Worm (Caenorhabditis elegans): ENCODE results near the gene sre-6.

Gene sre-6

DNA sequence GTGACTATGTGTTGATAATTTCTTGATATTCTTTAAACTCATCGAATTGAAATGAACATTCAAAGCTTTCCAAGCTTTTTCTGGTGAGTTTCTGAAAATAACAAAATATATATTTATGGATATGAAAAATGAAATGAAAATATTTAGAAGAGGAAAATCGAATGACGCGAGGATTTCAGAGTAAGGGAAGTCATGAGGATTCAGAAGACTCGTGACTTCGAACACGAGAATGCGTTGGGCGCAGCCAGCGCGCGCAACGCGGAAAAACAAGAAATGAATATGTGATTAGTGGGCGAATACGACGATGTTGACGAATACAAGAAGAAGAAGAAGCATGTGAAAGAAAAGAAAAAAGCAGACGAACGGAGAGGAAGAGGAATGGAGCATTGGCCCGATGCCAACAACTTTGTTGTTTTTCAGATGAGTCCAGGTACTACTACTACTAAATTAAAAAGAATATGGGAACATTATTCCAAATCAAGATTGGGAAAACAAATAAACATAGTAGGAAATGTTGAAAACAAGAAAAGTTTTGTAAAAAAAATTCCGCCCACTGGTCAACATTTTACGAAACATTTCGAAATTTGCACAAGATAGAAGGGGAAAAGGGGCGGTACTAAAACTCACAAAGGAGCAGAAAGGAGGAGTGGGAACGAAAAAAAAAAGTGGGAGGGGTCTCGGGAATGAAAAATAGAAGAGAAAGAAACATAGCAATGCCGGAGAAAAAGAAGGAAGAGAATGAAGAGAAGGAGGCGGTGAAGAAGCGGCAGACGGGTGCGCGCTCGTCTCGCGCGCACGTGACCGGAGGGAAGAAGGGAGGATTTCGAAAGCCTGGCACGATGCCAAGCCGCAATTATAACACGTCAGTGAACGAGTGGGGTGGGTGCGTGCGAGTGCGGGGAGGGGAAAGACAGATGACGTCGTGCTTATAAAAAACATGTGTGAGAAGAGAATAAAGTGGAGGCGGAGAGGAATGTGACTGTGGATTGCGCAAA lies 47.1 kb downstream of the sre-6 start (continued):
- TF ChIP-seq nhr-28 (tag; optimal IDR thresholded peaks at IDR 0.05), result no peak
- TF ChIP-seq unc-130 (tag; optimal IDR thresholded peaks at IDR 0.05), result peak; percentile 92
- no peak for TF ChIP-seq sptf-1 (tag; optimal IDR thresholded peaks at IDR 0.05)
- TF ChIP-seq dpl-1 (GFP tag; optimal IDR thresholded peaks at IDR 0.05), result peak; percentile 46 to 62 (median 60)
- TF ChIP-seq zag-1 (tag; optimal IDR thresholded peaks at IDR 0.05), result no peak
- peak; percentile 97 for TF ChIP-seq vab-15 (tag; optimal IDR thresholded peaks at IDR 0.05)
- TF ChIP-seq lsy-2 (tag; optimal IDR thresholded peaks at IDR 0.05), result peak; percentile 89 to 90
- TF ChIP-seq lir-3 (tag; optimal IDR thresholded peaks at IDR 0.05; ENCODE audit: poor library complexity), result peak; percentile 58
- TF ChIP-seq xbp-1 (tag; optimal IDR thresholded peaks at IDR 0.05), result peak; percentile 97
- peak; percentile 31 for TF ChIP-seq hpl-2 (GFP tag; optimal IDR thresholded peaks at IDR 0.05)
- peak; percentile 88 for TF ChIP-seq pag-3 (tag; optimal IDR thresholded peaks at IDR 0.05; ENCODE audit: borderline replicate concordance, insufficient read depth)
- TF ChIP-seq isw-1 (GFP tag; IDR thresholded peaks at IDR 0.05), result peak; percentile 83
- TF ChIP-seq nhr-90 (tag; optimal IDR thresholded peaks at IDR 0.05; ENCODE audit: poor library complexity), result peak; percentile 80
- no peak for TF ChIP-seq pqm-1 (tag; optimal IDR thresholded peaks at IDR 0.05)
- TF ChIP-seq unc-62 (GFP tag; optimal IDR thresholded peaks at IDR 0.05), result peak; percentile 30
- peak; percentile 94 for TF ChIP-seq egl-13 (tag; optimal IDR thresholded peaks at IDR 0.05)
- TF ChIP-seq snu-23 (GFP tag; optimal IDR thresholded peaks at IDR 0.05), result peak; percentile 88
- TF ChIP-seq nhr-11 (tag; optimal IDR thresholded peaks at IDR 0.05), result no peak
- TF ChIP-seq blmp-1 (tag; optimal IDR thresholded peaks at IDR 0.05), result peak; percentile 86
- TF ChIP-seq lin-14 (GFP tag; optimal IDR thresholded peaks at IDR 0.05), result peak; percentile 100
- no peak for TF ChIP-seq C34B4.2 (tag; optimal IDR thresholded peaks at IDR 0.05)
- peak; percentile 71 to 73 for TF ChIP-seq lin-35 (GFP tag; optimal IDR thresholded peaks at IDR 0.05)
- peak; percentile 93 for TF ChIP-seq nhr-20 (tag; optimal IDR thresholded peaks at IDR 0.05)
- TF ChIP-seq ceh-88 (GFP tag; IDR thresholded peaks at IDR 0.05), result peak; percentile 92
- TF ChIP-seq nhr-19 (GFP tag; conservative IDR thresholded peaks at IDR 0.05), result peak; percentile 96
- peak; percentile 83 for TF ChIP-seq mep-1 (tag; optimal IDR thresholded peaks at IDR 0.05)
- TF ChIP-seq tbx-2 (tag; optimal IDR thresholded peaks at IDR 0.05), result peak; percentile 94
- TF ChIP-seq fos-1 (tag; optimal IDR thresholded peaks at IDR 0.05), result peak; percentile 44
- TF ChIP-seq mef-2 (tag; optimal IDR thresholded peaks at IDR 0.05), result peak; percentile 82
- TF ChIP-seq alr-1 (tag; optimal IDR thresholded peaks at IDR 0.05; ENCODE audit: borderline replicate concordance), result no peak
- TF ChIP-seq C04F5.9 (tag; optimal IDR thresholded peaks at IDR 0.05), result no peak
- no peak for TF ChIP-seq hlh-17 (GFP tag; optimal IDR thresholded peaks at IDR 0.05; ENCODE audit: borderline replicate concordance)
- TF ChIP-seq nhr-76 (tag; optimal IDR thresholded peaks at IDR 0.05), result no peak
- TF ChIP-seq pax-3 (tag; optimal IDR thresholded peaks at IDR 0.05), result peak; percentile 95
- TF ChIP-seq mab-9 (GFP tag; IDR thresholded peaks at IDR 0.05), result peak; percentile 89
- TF ChIP-seq unc-98 (GFP tag; IDR thresholded peaks at IDR 0.05), result peak; percentile 48; the same call in 1 of the 2 replicates
- TF ChIP-seq ztf-11 (tag; optimal IDR thresholded peaks at IDR 0.05), result peak in 1 of 2 experiments; percentile 83
- TF ChIP-seq ets-5 (GFP tag; IDR thresholded peaks at IDR 0.05), result no peak
- peak; percentile 56 for TF ChIP-seq ceh-90 (tag; optimal IDR thresholded peaks at IDR 0.05)
- peak in 1 of 6 experiments; percentile 80 for TF ChIP-seq elt-3 (tag; optimal IDR thresholded peaks at IDR 0.05)
- TF ChIP-seq lin-39 (tag; optimal IDR thresholded peaks at IDR 0.05), result peak; percentile 84
- TF ChIP-seq ces-1 (GFP tag; optimal IDR thresholded peaks at IDR 0.05), result no peak
- peak; percentile 75 for TF ChIP-seq nhr-77 (tag; optimal IDR thresholded peaks at IDR 0.05)
- no peak for TF ChIP-seq nhr-12 (tag; optimal IDR thresholded peaks at IDR 0.05)
- no peak for TF ChIP-seq nhr-84 (tag; optimal IDR thresholded peaks at IDR 0.05)
- peak; percentile 43 for TF ChIP-seq ceh-63 (GFP tag; optimal IDR thresholded peaks at IDR 0.05)
- peak; percentile 91 for TF ChIP-seq unc-86 (tag; optimal IDR thresholded peaks at IDR 0.05)
- TF ChIP-seq dsc-1 (tag; optimal IDR thresholded peaks at IDR 0.05), result peak; percentile 96
- TF ChIP-seq aha-1 (tag; optimal IDR thresholded peaks at IDR 0.05), result peak; percentile 82
- peak; percentile 85 for TF ChIP-seq fkh-4 (tag; optimal IDR thresholded peaks at IDR 0.05; ENCODE audit: borderline replicate concordance)
